Fruit fly (Drosophila melanogaster) whole organism, prepupa: ENCODE data around the gene CG13625.

ENCODE experiments used
- Blimp-1 ChIP-seq: fragments of 200-800 bp; sonication (Bioruptor generic); optimal IDR thresholded peaks from 3 replicates; lab custom pipeline; 2017; ENCODE audit warnings: missing biosample characterization, missing genetic modification characterization, mild to moderate bottlenecking, moderate library complexity, missing genetic modification reagents
- CG10631 ChIP-seq: fragments of 200-800 bp; sonication (Bioruptor generic); optimal IDR thresholded peaks from 2 replicates; lab custom pipeline; 2016; ENCODE audit warnings: missing biosample characterization, missing genetic modification characterization
- CG10669 ChIP-seq: fragments of 200-800 bp; sonication (Bioruptor generic); optimal IDR thresholded peaks from 3 replicates; lab custom pipeline; 2018; ENCODE audit warnings: missing biosample characterization, mild to moderate bottlenecking, missing genetic modification characterization, moderate library complexity
- CG11294 ChIP-seq: fragments of 200-800 bp; sonication (Bioruptor generic); IDR thresholded peaks from 2 replicates; pipeline ENCODE4 v1.3.6; 2022; ENCODE audit warnings: missing biosample characterization, missing genetic modification characterization
- CG15336 ChIP-seq: fragments of 200-800 bp; sonication (Bioruptor generic); IDR thresholded peaks from 2 replicates; pipeline ENCODE4 v1.3.6; 2022; ENCODE audit warnings: missing biosample characterization, missing genetic modification characterization
- CG16779 ChIP-seq: fragments of 200-800 bp; sonication (Bioruptor generic); optimal IDR thresholded peaks from 3 replicates; lab custom pipeline; 2017; ENCODE audit warnings: missing biosample characterization, mild to moderate bottlenecking, missing genetic modification characterization
- CG3032 ChIP-seq: fragments of 200-800 bp; optimal IDR thresholded peaks from 2 replicates; lab custom pipeline; 2019; ENCODE audit warnings: missing biosample characterization, mild to moderate bottlenecking, missing genetic modification characterization, moderate library complexity
- CG31627 ChIP-seq: fragments of 200-800 bp; sonication (Bioruptor generic); optimal IDR thresholded peaks from 3 replicates; lab custom pipeline; 2016; ENCODE audit warnings: missing biosample characterization, missing genetic modification characterization
- CG32006 ChIP-seq: fragments of 200-800 bp; sonication (Bioruptor generic); optimal IDR thresholded peaks from 3 replicates; lab custom pipeline; 2017; ENCODE audit warnings: missing biosample characterization, mild to moderate bottlenecking, missing genetic modification characterization
- CG34406 ChIP-seq: fragments of 200-800 bp; sonication (Bioruptor generic); optimal IDR thresholded peaks from 3 replicates; lab custom pipeline; 2016; ENCODE audit warnings: missing biosample characterization, missing genetic modification characterization
- CG3919 ChIP-seq: fragments of 200-800 bp; sonication (Bioruptor generic); optimal IDR thresholded peaks from 3 replicates; lab custom pipeline; 2016; ENCODE audit warnings: missing biosample characterization, missing genetic modification characterization
- CG4318 ChIP-seq: fragments of 200-800 bp; sonication (Bioruptor generic); optimal IDR thresholded peaks from 3 replicates; lab custom pipeline; 2017; ENCODE audit warnings: missing biosample characterization, mild to moderate bottlenecking, missing genetic modification characterization
- CG6163 ChIP-seq: fragments of 200-800 bp; sonication (Bioruptor generic); IDR thresholded peaks from 3 replicates; pipeline ENCODE4 v1.3.6; 2022; ENCODE audit warnings: missing biosample characterization, missing genetic modification characterization
- CG6276 ChIP-seq: fragments of 200-800 bp; sonication (Bioruptor generic); optimal IDR thresholded peaks from 2 replicates; lab custom pipeline; 2017; ENCODE audit warnings: missing biosample characterization, mild to moderate bottlenecking, missing genetic modification characterization
- CG6792 ChIP-seq: fragments of 200-800 bp; sonication (Bioruptor generic); optimal IDR thresholded peaks from 3 replicates; lab custom pipeline; 2016; ENCODE audit warnings: missing biosample characterization, missing genetic modification characterization
- CG6808 ChIP-seq: fragments of 200-800 bp; sonication (Bioruptor generic); optimal IDR thresholded peaks from 3 replicates; lab custom pipeline; 2017; ENCODE audit warnings: missing biosample characterization, missing genetic modification characterization, mild to moderate bottlenecking, moderate library complexity, missing genetic modification reagents
- CG6854 ChIP-seq: fragments of 200-800 bp; sonication (Bioruptor generic); optimal IDR thresholded peaks from 2 replicates; lab custom pipeline; 2017; ENCODE audit warnings: missing biosample characterization, mild to moderate bottlenecking, missing genetic modification characterization
- CG8119 ChIP-seq: fragments of 200-800 bp; sonication (Bioruptor generic); IDR thresholded peaks from 3 replicates; pipeline ENCODE4 v1.3.6; 2022; ENCODE audit warnings: missing biosample characterization, missing genetic modification characterization
- CG8319 ChIP-seq: fragments of 200-800 bp; sonication (Bioruptor generic); optimal IDR thresholded peaks from 3 replicates; lab custom pipeline; 2016; ENCODE audit warnings: missing biosample characterization, missing genetic modification characterization
- CG8632 ChIP-seq: fragments of 200-800 bp; sonication (Bioruptor generic); optimal IDR thresholded peaks from 3 replicates; lab custom pipeline; 2016; ENCODE audit warnings: missing biosample characterization, missing genetic modification characterization
- Eip75B ChIP-seq: fragments of 200-800 bp; sonication (Bioruptor generic); optimal IDR thresholded peaks from 3 replicates; lab custom pipeline; 2016; ENCODE audit warnings: missing biosample characterization, missing genetic modification characterization
- Eip78C ChIP-seq: fragments of 200-800 bp; sonication (Bioruptor generic); peaks from one replicate; lab custom pipeline; 2016; ENCODE audit warnings: missing biosample characterization, missing genetic modification characterization
- Eip93F ChIP-seq: fragments of 200-800 bp; sonication (Bioruptor generic); optimal IDR thresholded peaks from 2 replicates; lab custom pipeline; 2016; ENCODE audit warnings: missing biosample characterization, mild to moderate bottlenecking, missing genetic modification characterization
- Ets96B ChIP-seq: fragments of 200-800 bp; optimal IDR thresholded peaks from 2 replicates; lab custom pipeline; 2019; ENCODE audit warnings: missing biosample characterization, mild to moderate bottlenecking, missing genetic modification characterization, moderate library complexity
- Gug ChIP-seq: fragments of 200-800 bp; sonication (Bioruptor generic); IDR thresholded peaks from 2 replicates; pipeline ENCODE4 v1.3.6; 2022; ENCODE audit warnings: missing biosample characterization, missing genetic modification characterization
- Hr39 ChIP-seq: fragments of 200-800 bp; sonication (Bioruptor generic); optimal IDR thresholded peaks from 2 replicates; lab custom pipeline; 2016; ENCODE audit warnings: missing biosample characterization, missing genetic modification characterization
- Met ChIP-seq: fragments of 200-800 bp; sonication (Bioruptor generic); optimal IDR thresholded peaks from 3 replicates; lab custom pipeline; 2016; ENCODE audit warnings: missing biosample characterization, missing genetic modification characterization
- OdsH ChIP-seq: fragments of 200-800 bp; sonication (Bioruptor generic); optimal IDR thresholded peaks from 3 replicates; lab custom pipeline; 2016; ENCODE audit warnings: missing biosample characterization, missing genetic modification characterization
- Smox ChIP-seq: fragments of 200-800 bp; sonication (Bioruptor generic); optimal IDR thresholded peaks from 3 replicates; lab custom pipeline; 2016; ENCODE audit warnings: missing biosample characterization, missing genetic modification characterization
- Sox102F ChIP-seq: fragments of 200-800 bp; sonication (Bioruptor generic); optimal IDR thresholded peaks from 2 replicates; lab custom pipeline; 2016; ENCODE audit warnings: missing biosample characterization, mild to moderate bottlenecking, missing genetic modification characterization
- Sox14 ChIP-seq: fragments of 200-800 bp; sonication (Bioruptor generic); optimal IDR thresholded peaks from 3 replicates; lab custom pipeline; 2016; ENCODE audit warnings: missing biosample characterization, missing genetic modification characterization
- achi ChIP-seq: fragments of 200-800 bp; sonication (Bioruptor generic); optimal IDR thresholded peaks from 3 replicates; lab custom pipeline; 2016; ENCODE audit warnings: missing biosample characterization, missing genetic modification characterization
- acj6 ChIP-seq: fragments of 200-800 bp; sonication (Bioruptor generic); optimal IDR thresholded peaks from 3 replicates; lab custom pipeline; 2016; ENCODE audit warnings: missing biosample characterization, missing genetic modification characterization
- cyc ChIP-seq: fragments of 200-800 bp; sonication (Bioruptor generic); optimal IDR thresholded peaks from 3 replicates; lab custom pipeline; 2016; ENCODE audit warnings: missing biosample characterization, missing genetic modification characterization
- dac ChIP-seq: fragments of 200-800 bp; sonication (Bioruptor generic); optimal IDR thresholded peaks from 2 replicates; lab custom pipeline; 2017; ENCODE audit warnings: missing biosample characterization, mild to moderate bottlenecking, missing genetic modification characterization
- dsx ChIP-seq: fragments of 200-800 bp; optimal IDR thresholded peaks from 3 replicates; lab custom pipeline; 2019; ENCODE audit warnings: missing biosample characterization, mild to moderate bottlenecking, missing genetic modification characterization, moderate library complexity; ENCODE audit not compliant: poor library complexity, severe bottlenecking
- eg ChIP-seq: fragments of 200-800 bp; sonication (Bioruptor generic); IDR thresholded peaks from 3 replicates; pipeline ENCODE4 v1.3.6; 2022; ENCODE audit warnings: missing biosample characterization, missing genetic modification characterization
- esn ChIP-seq: fragments of 200-800 bp; sonication (Bioruptor generic); optimal IDR thresholded peaks from 2 replicates; lab custom pipeline; 2016; ENCODE audit warnings: missing biosample characterization, mild to moderate bottlenecking, missing genetic modification characterization, moderate library complexity
- fd59A ChIP-seq: fragments of 200-800 bp; sonication (Bioruptor generic); optimal IDR thresholded peaks from 2 replicates; lab custom pipeline; 2017; ENCODE audit warnings: missing biosample characterization, mild to moderate bottlenecking, missing genetic modification characterization, missing genetic modification reagents
- fkh ChIP-seq: fragments of 200-800 bp; sonication (Bioruptor generic); optimal IDR thresholded peaks from 3 replicates; lab custom pipeline; 2017; ENCODE audit warnings: missing biosample characterization, mild to moderate bottlenecking, missing genetic modification characterization, moderate library complexity
- lz ChIP-seq: fragments of 200-800 bp; sonication (Bioruptor generic); optimal IDR thresholded peaks from 3 replicates; lab custom pipeline; 2016; ENCODE audit warnings: missing biosample characterization, missing genetic modification characterization
- pdm3 ChIP-seq: fragments of 200-800 bp; sonication (Bioruptor generic); optimal IDR thresholded peaks from 3 replicates; lab custom pipeline; 2016; ENCODE audit warnings: missing biosample characterization, missing genetic modification characterization
- salr ChIP-seq, 2 experiments: fragments of 200-800 bp; sonication (Bioruptor generic); optimal IDR thresholded peaks; 3 replicates each; lab custom pipeline; 2016 to 2018; ENCODE audit warnings: missing biosample characterization in 2 of 2, missing genetic modification characterization in 2 of 2, mild to moderate bottlenecking in 1 of 2
- spab ChIP-seq: fragments of 200-800 bp; sonication (Bioruptor generic); optimal IDR thresholded peaks from 2 replicates; lab custom pipeline; 2017; ENCODE audit warnings: missing biosample characterization, mild to moderate bottlenecking, missing genetic modification characterization, missing genetic modification reagents
- ss ChIP-seq, 2 experiments: fragments of 200-800 bp; sonication (Bioruptor generic); optimal IDR thresholded peaks; 2 replicates in 1 of 2; 3 replicates in 1 of 2; lab custom pipeline; 2017 to 2018; ENCODE audit warnings: mild to moderate bottlenecking in 2 of 2, missing biosample characterization in 2 of 2, missing genetic modification characterization in 2 of 2, moderate library complexity in 1 of 2
- svp ChIP-seq: fragments of 200-800 bp; sonication (Bioruptor generic); peaks from one replicate; lab custom pipeline; 2016; ENCODE audit warnings: missing biosample characterization, missing genetic modification characterization
- topi ChIP-seq: fragments of 200-800 bp; sonication (Bioruptor generic); optimal IDR thresholded peaks from 3 replicates; lab custom pipeline; 2016; ENCODE audit warnings: missing biosample characterization, missing genetic modification characterization
- vri ChIP-seq: fragments of 200-800 bp; sonication (Bioruptor generic); optimal IDR thresholded peaks from 3 replicates; lab custom pipeline; 2016; ENCODE audit warnings: missing biosample characterization, mild to moderate bottlenecking, missing genetic modification characterization

CG13625 gene

dm6 chr3R:24575109-24575508 lies 9.9 kb downstream of the CG13625 start:
- no peak for TF ChIP-seq Gug (GFP tag; lab: Robert Waterston, UW)
- no peak for TF ChIP-seq CG34406 (GFP tag; lab: Kevin White, UChicago)
- TF ChIP-seq acj6 (GFP tag; lab: Kevin White, UChicago) = no peak
- TF ChIP-seq lz (GFP tag; lab: Kevin White, UChicago) = no peak
- TF ChIP-seq achi (GFP tag; lab: Kevin White, UChicago) = no peak
- no peak for TF ChIP-seq cyc (GFP tag; lab: Kevin White, UChicago)
- TF ChIP-seq spab (GFP tag; lab: Kevin White, UChicago) = no peak
- TF ChIP-seq CG8632 (GFP tag; lab: Kevin White, UChicago) = no peak
- TF ChIP-seq CG3032 (tag; lab: Kevin White, UChicago) = no peak
- TF ChIP-seq Sox14 (GFP tag; lab: Kevin White, UChicago) = no peak
- no peak for TF ChIP-seq dsx (GFP tag; lab: Kevin White, UChicago)
- no peak for TF ChIP-seq CG4318 (GFP tag; lab: Kevin White, UChicago)
- TF ChIP-seq Smox (GFP tag; lab: Kevin White, UChicago) = no peak
- TF ChIP-seq Ets96B (tag; lab: Kevin White, UChicago) = no peak
- no peak for TF ChIP-seq vri (GFP tag; lab: Kevin White, UChicago)
- TF ChIP-seq CG8319 = no peak
- TF ChIP-seq Hr39 (GFP tag; lab: Kevin White, UChicago) = no peak
- no peak for TF ChIP-seq CG32006
- TF ChIP-seq CG8119 (GFP tag; lab: Robert Waterston, UW) = no peak
- TF ChIP-seq CG6276 (GFP tag; lab: Kevin White, UChicago) = no peak

- peak; percentile 76 for TF ChIP-seq svp (GFP tag; lab: Kevin White, UChicago)
- TF ChIP-seq CG8119 (GFP tag; lab: Robert Waterston, UW) = no peak
- TF ChIP-seq CG16779 (tag; lab: Kevin White, UChicago) = no peak
- TF ChIP-seq CG10631 (GFP tag; lab: Kevin White, UChicago) = peak; percentile 27
- peak; percentile 83 for TF ChIP-seq Eip78C (GFP tag; lab: Kevin White, UChicago)
- peak; percentile 45 for TF ChIP-seq CG34406 (GFP tag; lab: Kevin White, UChicago)
- peak in 1 of 2 experiments; percentile 8 for TF ChIP-seq salr (GFP tag; optimal IDR thresholded peaks at IDR 0.05; lab: Kevin White, UChicago)
- TF ChIP-seq pdm3 (GFP tag; lab: Kevin White, UChicago) = peak; percentile 26
- peak; percentile 64 for TF ChIP-seq CG3032 (tag; lab: Kevin White, UChicago)
- peak; percentile 27; the same call in 1 of the 3 replicates for TF ChIP-seq CG6163 (GFP tag; lab: Robert Waterston, UW)
- TF ChIP-seq lz (GFP tag; lab: Kevin White, UChicago) = peak; percentile 51
- no peak for TF ChIP-seq fkh (GFP tag; lab: Kevin White, UChicago)
- TF ChIP-seq CG15336 (GFP tag; lab: Robert Waterston, UW) = peak; percentile 20; the same call in 1 of the 2 replicates
- peak; percentile 68 for TF ChIP-seq Ets96B (tag; lab: Kevin White, UChicago)
- TF ChIP-seq CG10669 (GFP tag; lab: Kevin White, UChicago) = peak; percentile 18
- TF ChIP-seq CG6792 (GFP tag; lab: Kevin White, UChicago) = peak; percentile 22
- TF ChIP-seq dac (GFP tag; lab: Kevin White, UChicago) = no peak
- TF ChIP-seq CG32006 = peak; percentile 17
- TF ChIP-seq Smox (GFP tag; lab: Kevin White, UChicago) = peak; percentile 52
- no peak for TF ChIP-seq CG11294
- TF ChIP-seq CG6854 = no peak
- peak; percentile 33 for TF ChIP-seq CG3919 (GFP tag; lab: Kevin White, UChicago)
- peak; percentile 25 for TF ChIP-seq Eip75B (GFP tag; lab: Kevin White, UChicago)
- TF ChIP-seq CG6808 (GFP tag; lab: Kevin White, UChicago) = peak; percentile 33
- peak; percentile 42 for TF ChIP-seq Met (GFP tag; lab: Kevin White, UChicago)
- TF ChIP-seq CG31627 (GFP tag; lab: Kevin White, UChicago) = peak; percentile 6
- no peak for TF ChIP-seq eg (GFP tag; lab: Robert Waterston, UW)
- TF ChIP-seq CG8632 (GFP tag; lab: Kevin White, UChicago) = peak; percentile 55
- TF ChIP-seq fd59A (GFP tag; lab: Kevin White, UChicago) = peak; percentile 4
- TF ChIP-seq Sox102F = peak; percentile 4
- peak; percentile 34 for TF ChIP-seq topi (GFP tag; lab: Kevin White, UChicago)
- TF ChIP-seq cyc (GFP tag; lab: Kevin White, UChicago) = peak; percentile 9
- no peak for TF ChIP-seq Eip93F (GFP tag; lab: Kevin White, UChicago)
- no peak for TF ChIP-seq Blimp-1 (GFP tag; lab: Kevin White, UChicago)
- peak; percentile 29 for TF ChIP-seq OdsH (GFP tag; lab: Kevin White, UChicago)
- peak; percentile 52 for TF ChIP-seq spab (GFP tag; lab: Kevin White, UChicago)
- TF ChIP-seq esn (GFP tag; lab: Kevin White, UChicago) = peak; percentile 61
- peak; percentile 25 to 55 for TF ChIP-seq ss (GFP tag; optimal IDR thresholded peaks at IDR 0.05; lab: Kevin White, UChicago)
- no peak for TF ChIP-seq Sox14 (GFP tag; lab: Kevin White, UChicago)
- peak; percentile 44 for TF ChIP-seq acj6 (GFP tag; lab: Kevin White, UChicago)
Observed at dm6 chr3R:24574123-24574522, 10.8 kb downstream of the CG13625 start.
